Worm (Caenorhabditis elegans) whole organism, mixed stage, embryonic: ENCODE measurements around the gene F53A9.9.

Source experiments
- lsy-2 ChIP-seq: fragments of 150-350 bp; optimal IDR thresholded peaks from 2 replicates; lab custom pipeline; 2014; ENCODE audit warnings: missing biosample characterization, missing genetic modification characterization
- nhr-12 ChIP-seq: fragments of 150-350 bp; optimal IDR thresholded peaks from 2 replicates; lab custom pipeline; 2014; ENCODE audit warnings: missing biosample characterization, missing genetic modification characterization
- nhr-237 ChIP-seq: fragments of 150-350 bp; optimal IDR thresholded peaks from 2 replicates; lab custom pipeline; 2014; ENCODE audit warnings: missing biosample characterization, missing genetic modification characterization
- snpc-4 ChIP-seq: fragments of 150-350 bp; optimal IDR thresholded peaks from 2 replicates; lab custom pipeline; 2014; ENCODE audit warnings: missing biosample characterization, missing genetic modification characterization
- sptf-1 ChIP-seq: sonication (generic microtip); optimal IDR thresholded peaks from 2 replicates; lab custom pipeline; 2017; ENCODE audit warnings: mild to moderate bottlenecking, missing genetic modification characterization, moderate library complexity, missing compliant biosample characterization
- unc-39 ChIP-seq: fragments of 150-350 bp; optimal IDR thresholded peaks from 2 replicates; lab custom pipeline; 2014; ENCODE audit warnings: missing biosample characterization, missing genetic modification characterization
- unc-62 ChIP-seq: fragments of 150-350 bp; optimal IDR thresholded peaks from 2 replicates; lab custom pipeline; 2014; ENCODE audit warnings: missing biosample characterization, missing genetic modification reagents, missing genetic modification characterization
- ztf-11 ChIP-seq: fragments of 150-350 bp; optimal IDR thresholded peaks from 2 replicates; lab custom pipeline; 2014; ENCODE audit warnings: missing biosample characterization, missing genetic modification characterization

ce11 chrX:8745524-8745923 is 25.0 kb upstream of the F53A9.9 start:
- TF ChIP-seq unc-39 (tag; lab: Kevin White, UChicago) = no peak
- no peak for TF ChIP-seq ztf-11 (tag; lab: Kevin White, UChicago)
- TF ChIP-seq snpc-4 (tag; lab: Kevin White, UChicago) = no peak
- no peak for TF ChIP-seq unc-62
- no peak for TF ChIP-seq nhr-12
- no peak for TF ChIP-seq nhr-237 (tag; lab: Kevin White, UChicago)
- no peak for TF ChIP-seq lsy-2 (tag; lab: Kevin White, UChicago)
- TF ChIP-seq sptf-1 = no peak
